Fruit fly (Drosophila melanogaster) whole organism, embryonic: ENCODE measurements around the gene Bdp1.
A peak's percentile ranks its signal among the peaks of the same experiment; 100 is the strongest.

Experiments
- Bdp1 ChIP-seq: fragments of 200-800 bp; sonication (Bioruptor generic); optimal IDR thresholded peaks from 3 replicates; lab custom pipeline; 2016; ENCODE audit warnings: missing biosample characterization, missing genetic modification characterization
- C15 ChIP-seq: fragments of 200-800 bp; sonication (Bioruptor generic); IDR thresholded peaks from 3 replicates; pipeline ENCODE4 v1.3.6; 2022; ENCODE audit warnings: missing biosample characterization, missing genetic modification characterization
- CG1024 ChIP-seq: fragments of 200-800 bp; sonication (Bioruptor generic); IDR thresholded peaks from 2 replicates; pipeline ENCODE4 v1.3.6; 2022; ENCODE audit warnings: missing biosample characterization, missing genetic modification characterization
- CG10366 ChIP-seq: fragments of 200-800 bp; sonication (Bioruptor generic); IDR thresholded peaks from 2 replicates; pipeline ENCODE4 v1.3.6; 2022; ENCODE audit warnings: missing biosample characterization, missing genetic modification characterization
- CG11398 ChIP-seq: fragments of 200-800 bp; sonication (Bioruptor generic); optimal IDR thresholded peaks from 2 replicates; lab custom pipeline; 2016; ENCODE audit warnings: missing biosample characterization, missing genetic modification characterization
- CG12236 ChIP-seq: fragments of 200-800 bp; sonication (Bioruptor generic); optimal IDR thresholded peaks from 2 replicates; lab custom pipeline; 2016; ENCODE audit warnings: missing biosample characterization, missing genetic modification characterization
- CG12391 ChIP-seq: fragments of 200-800 bp; sonication (Bioruptor generic); optimal IDR thresholded peaks from 3 replicates; lab custom pipeline; 2018; ENCODE audit warnings: missing biosample characterization, mild to moderate bottlenecking, missing genetic modification characterization, moderate library complexity
- CG14014 ChIP-seq: fragments of 200-800 bp; sonication (Bioruptor generic); IDR thresholded peaks from 2 replicates; pipeline ENCODE4 v1.3.6; 2022; ENCODE audit warnings: missing biosample characterization, missing genetic modification characterization
- CG14710 ChIP-seq: fragments of 200-800 bp; sonication (Bioruptor generic); optimal IDR thresholded peaks from 3 replicates; lab custom pipeline; 2019; ENCODE audit warnings: missing biosample characterization, mild to moderate bottlenecking, missing genetic modification characterization, moderate library complexity
- CG1529 ChIP-seq: fragments of 200-800 bp; sonication (Bioruptor generic); optimal IDR thresholded peaks from 3 replicates; lab custom pipeline; 2018; ENCODE audit warnings: missing biosample characterization, missing genetic modification characterization
- CG1602 ChIP-seq: fragments of 200-800 bp; sonication (Bioruptor generic); optimal IDR thresholded peaks from 3 replicates; lab custom pipeline; 2016; ENCODE audit warnings: missing biosample characterization, missing genetic modification characterization
- CG1603 ChIP-seq: fragments of 200-800 bp; sonication (Bioruptor generic); optimal IDR thresholded peaks from 2 replicates; lab custom pipeline; 2019; ENCODE audit warnings: missing biosample characterization, mild to moderate bottlenecking, missing genetic modification characterization, moderate library complexity
- CG1647 ChIP-seq: fragments of 200-800 bp; sonication (Bioruptor generic); optimal IDR thresholded peaks from 3 replicates; lab custom pipeline; 2016; ENCODE audit warnings: missing biosample characterization, missing genetic modification characterization
- CG30020 ChIP-seq: fragments of 200-800 bp; optimal IDR thresholded peaks from 2 replicates; lab custom pipeline; 2019; ENCODE audit warnings: missing biosample characterization, mild to moderate bottlenecking, missing genetic modification characterization, moderate library complexity
- CG3163 ChIP-seq: fragments of 200-800 bp; sonication (Bioruptor generic); optimal IDR thresholded peaks from 3 replicates; lab custom pipeline; 2016; ENCODE audit warnings: missing biosample characterization, missing genetic modification characterization
- CG32772 ChIP-seq: fragments of 200-800 bp; sonication (Bioruptor generic); IDR thresholded peaks from 2 replicates; pipeline ENCODE4 v1.3.6; 2022; ENCODE audit warnings: missing biosample characterization, missing genetic modification characterization
- CG4328 ChIP-seq: fragments of 200-800 bp; sonication (Bioruptor generic); optimal IDR thresholded peaks from 3 replicates; lab custom pipeline; 2017; ENCODE audit warnings: missing biosample characterization, missing genetic modification reagents, missing genetic modification characterization
- CG4424 ChIP-seq: fragments of 200-800 bp; sonication (Bioruptor generic); optimal IDR thresholded peaks from 3 replicates; lab custom pipeline; 2016; ENCODE audit warnings: missing biosample characterization, missing genetic modification characterization
- CG4820 ChIP-seq: fragments of 200-800 bp; sonication (Bioruptor generic); optimal IDR thresholded peaks from 3 replicates; lab custom pipeline; 2016; ENCODE audit warnings: missing biosample characterization, missing genetic modification characterization
- CG6854 ChIP-seq: fragments of 200-800 bp; sonication (Bioruptor generic); optimal IDR thresholded peaks from 3 replicates; lab custom pipeline; 2017; ENCODE audit warnings: missing biosample characterization, mild to moderate bottlenecking, missing genetic modification characterization
- CG7928 ChIP-seq: fragments of 200-800 bp; sonication (Bioruptor generic); optimal IDR thresholded peaks from 2 replicates; lab custom pipeline; 2017; ENCODE audit warnings: missing biosample characterization, mild to moderate bottlenecking, missing genetic modification characterization
- CG8290 ChIP-seq, 3 experiments: fragments of 200-800 bp; sonication (Bioruptor generic); optimal IDR thresholded peaks; 2 replicates each; lab custom pipeline; 2016 to 2019; ENCODE audit warnings: missing biosample characterization in 3 of 3, missing genetic modification characterization in 3 of 3, mild to moderate bottlenecking in 2 of 3, moderate library complexity in 1 of 3
- CG9876 ChIP-seq: fragments of 200-800 bp; sonication (Bioruptor generic); optimal IDR thresholded peaks from 2 replicates; lab custom pipeline; 2016; ENCODE audit warnings: missing biosample characterization, missing genetic modification characterization
- Drgx ChIP-seq: fragments of 200-800 bp; sonication (Bioruptor generic); IDR thresholded peaks from 2 replicates; pipeline ENCODE4 v1.3.6; 2022; ENCODE audit warnings: missing biosample characterization, missing genetic modification characterization
- E2f2 ChIP-seq: fragments of 200-800 bp; sonication (Bioruptor generic); IDR thresholded peaks from 2 replicates; pipeline ENCODE4 v1.3.6; 2022; ENCODE audit warnings: missing biosample characterization, missing genetic modification characterization
- GATAe ChIP-seq: fragments of 200-800 bp; sonication (Bioruptor generic); conservative IDR thresholded peaks from 2 replicates; pipeline ENCODE4 v1.3.6; 2022; ENCODE audit warnings: missing biosample characterization, missing genetic modification characterization
- HLH54F ChIP-seq: fragments of 200-800 bp; sonication (Bioruptor generic); optimal IDR thresholded peaks from 3 replicates; lab custom pipeline; 2016; ENCODE audit warnings: missing biosample characterization, missing genetic modification characterization
- Lhr ChIP-seq: fragments of 200-800 bp; sonication (Bioruptor generic); optimal IDR thresholded peaks from 3 replicates; lab custom pipeline; 2017; ENCODE audit warnings: mild to moderate bottlenecking, missing biosample characterization, missing genetic modification reagents, missing genetic modification characterization
- Lpt ChIP-seq: fragments of >200 bp; optimal IDR thresholded peaks from 2 replicates; lab custom pipeline; 2018; ENCODE audit warnings: missing biosample characterization, missing genetic modification characterization
- Mad ChIP-seq: fragments of 200-800 bp; sonication (Bioruptor generic); optimal IDR thresholded peaks from 2 replicates; lab custom pipeline; 2016; ENCODE audit warnings: missing biosample characterization, missing genetic modification characterization
- Nf-YB ChIP-seq: fragments of 200-800 bp; sonication (Bioruptor generic); optimal IDR thresholded peaks from 3 replicates; lab custom pipeline; 2019; ENCODE audit warnings: missing biosample characterization, mild to moderate bottlenecking, missing genetic modification characterization, moderate library complexity
- NfI ChIP-seq: fragments of 200-800 bp; sonication (Bioruptor generic); optimal IDR thresholded peaks from 3 replicates; lab custom pipeline; 2018; ENCODE audit warnings: missing biosample characterization, mild to moderate bottlenecking, missing genetic modification characterization, moderate library complexity
- Rx ChIP-seq: fragments of 200-800 bp; sonication (Bioruptor generic); IDR thresholded peaks from 2 replicates; pipeline ENCODE4 v1.3.6; 2022; ENCODE audit warnings: missing biosample characterization, missing genetic modification characterization
- Side ChIP-seq: fragments of 200-800 bp; sonication (Bioruptor generic); optimal IDR thresholded peaks from 2 replicates; lab custom pipeline; 2016; ENCODE audit warnings: missing biosample characterization, missing genetic modification characterization
- Stat92E ChIP-seq, 3 experiments: fragments of >200 bp in 2 of 3; fragments of 200-800 bp in 1 of 3; sonication (Bioruptor generic) in 1 of 3; optimal IDR thresholded peaks; 2 replicates each; lab custom pipeline; 2017 to 2019; ENCODE audit warnings: missing biosample characterization in 3 of 3, missing genetic modification characterization in 3 of 3, mild to moderate bottlenecking in 1 of 3, moderate library complexity in 1 of 3
- crp ChIP-seq, 2 experiments: fragments of 200-800 bp; sonication (Bioruptor generic); optimal IDR thresholded peaks; 2 replicates in 1 of 2; 3 replicates in 1 of 2; lab custom pipeline; 2017; ENCODE audit warnings: missing biosample characterization in 2 of 2, missing genetic modification characterization in 2 of 2, mild to moderate bottlenecking in 1 of 2, moderate library complexity in 1 of 2
- dysf ChIP-seq: fragments of 200-800 bp; sonication (Bioruptor generic); IDR thresholded peaks from 3 replicates; pipeline ENCODE4 v1.3.6; 2022; ENCODE audit warnings: missing biosample characterization, missing genetic modification characterization
- emc ChIP-seq: fragments of 200-800 bp; sonication (Bioruptor generic); optimal IDR thresholded peaks from 2 replicates; lab custom pipeline; 2016; ENCODE audit warnings: missing biosample characterization, missing genetic modification characterization
- gfzf ChIP-seq: fragments of 200-800 bp; sonication (Bioruptor generic); optimal IDR thresholded peaks from 2 replicates; lab custom pipeline; 2016; ENCODE audit warnings: missing biosample characterization, mild to moderate bottlenecking, missing genetic modification characterization, moderate library complexity
- kni ChIP-seq: fragments of 200-800 bp; sonication (Bioruptor generic); optimal IDR thresholded peaks from 3 replicates; lab custom pipeline; 2017; ENCODE audit warnings: mild to moderate bottlenecking, missing biosample characterization, missing genetic modification reagents, missing genetic modification characterization
- lmd ChIP-seq: fragments of 200-800 bp; sonication (Bioruptor generic); IDR thresholded peaks from 2 replicates; pipeline ENCODE4 v1.3.6; 2022; ENCODE audit warnings: missing biosample characterization, missing genetic modification characterization
- luna ChIP-seq: fragments of 200-800 bp; sonication (Bioruptor generic); optimal IDR thresholded peaks from 2 replicates; lab custom pipeline; 2016; ENCODE audit warnings: missing biosample characterization, missing genetic modification characterization
- org-1 ChIP-seq: fragments of 200-800 bp; sonication (Bioruptor generic); optimal IDR thresholded peaks from 2 replicates; lab custom pipeline; 2017; ENCODE audit warnings: missing biosample characterization, missing genetic modification characterization
- peb ChIP-seq: fragments of 200-800 bp; sonication (Bioruptor generic); IDR thresholded peaks from 2 replicates; pipeline ENCODE4 v1.3.6; 2022; ENCODE audit warnings: missing biosample characterization, missing genetic modification characterization
- phol ChIP-seq: fragments of 200-800 bp; sonication (Bioruptor generic); optimal IDR thresholded peaks from 3 replicates; lab custom pipeline; 2018; ENCODE audit warnings: missing biosample characterization, mild to moderate bottlenecking, missing genetic modification characterization, moderate library complexity
- seq ChIP-seq: fragments of 200-800 bp; sonication (Bioruptor generic); IDR thresholded peaks from 2 replicates; pipeline ENCODE4 v1.3.6; 2022; ENCODE audit warnings: missing biosample characterization, missing genetic modification characterization
- tio ChIP-seq: fragments of 200-800 bp; sonication (Bioruptor generic); optimal IDR thresholded peaks from 2 replicates; lab custom pipeline; 2017; ENCODE audit warnings: missing biosample characterization, missing genetic modification characterization, inconsistent platforms
- trem ChIP-seq: fragments of 200-800 bp; optimal IDR thresholded peaks from 3 replicates; lab custom pipeline; 2019; ENCODE audit warnings: missing biosample characterization, mild to moderate bottlenecking, missing genetic modification characterization, moderate library complexity
- unc-4 ChIP-seq: fragments of 200-800 bp; sonication (Bioruptor generic); IDR thresholded peaks from 2 replicates; pipeline ENCODE4 v1.3.6; 2022; ENCODE audit warnings: missing biosample characterization, missing genetic modification characterization; ENCODE audit not compliant: partially characterized antibody
- vnd ChIP-seq: fragments of 200-800 bp; sonication (Bioruptor generic); IDR thresholded peaks from 3 replicates; pipeline ENCODE4 v1.3.6; 2022; ENCODE audit warnings: missing biosample characterization, missing genetic modification characterization; ENCODE audit not compliant: partially characterized antibody

Bdp1 gene

DNA sequence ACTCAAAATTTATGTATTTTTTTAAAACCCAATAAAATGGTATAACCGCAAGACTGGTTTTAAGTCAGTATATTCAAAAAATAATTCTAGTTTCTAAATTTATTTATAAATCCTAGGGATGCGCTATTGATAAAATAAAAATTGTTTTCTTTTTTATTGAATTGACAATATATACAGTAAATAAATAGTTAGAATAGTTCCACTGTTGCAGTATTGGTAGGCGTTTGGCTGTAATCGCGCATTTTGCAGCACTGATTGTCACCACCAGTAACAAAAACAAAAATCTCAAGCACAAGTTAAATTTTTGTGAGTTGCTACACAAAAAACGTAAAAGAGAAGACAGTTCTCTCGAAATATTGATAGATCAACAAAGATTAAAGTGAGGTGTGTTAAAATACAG lies 4.8 kb downstream of the Bdp1 start, which contains the start of gene CG31855 (continued):
- TF ChIP-seq CG4328 (GFP tag; lab: Kevin White, UChicago) (peak; percentile 80), vnd (GFP tag; lab: Robert Waterston, UW) (0 out of 3 replicates have a peak, but pooled peaks have one; percentile 35), CG30020 (peak; percentile 44), unc-4 (GFP tag; lab: Robert Waterston, UW) (no peak), CG1529 (GFP tag; lab: Kevin White, UChicago) (peak; percentile 56), Rx (GFP tag; lab: Robert Waterston, UW) (0 out of 2 replicates have a peak, but pooled peaks have one; percentile 9), Nf-YB (peak; percentile 38), GATAe (peak; percentile 30; the same call in 1 of the 2 replicates), kni (no peak), Mad (peak; percentile 76), CG6854 (GFP tag; lab: Kevin White, UChicago) (peak; percentile 40), seq (GFP tag; lab: Robert Waterston, UW) (peak; percentile 50; the same call in 1 of the 2 replicates), CG11398 (no peak), CG14710 (tag; lab: Kevin White, UChicago) (peak; percentile 71), CG7928 (GFP tag; lab: Kevin White, UChicago) (peak; percentile 44), crp (GFP tag; optimal IDR thresholded peaks at IDR 0.05; lab: Kevin White, UChicago) (peak in 1 of 2 experiments; percentile 42), Lpt (GFP tag; lab: Kevin White, UChicago) (no peak), lmd (GFP tag; lab: Robert Waterston, UW) (peak; percentile 81), emc (GFP tag; lab: Kevin White, UChicago) (peak; percentile 3), org-1 (GFP tag; lab: Kevin White, UChicago) (peak; percentile 43), CG10366 (GFP tag; lab: Robert Waterston, UW) (peak; percentile 76), E2f2 (peak; percentile 49; the same call in 1 of the 2 replicates), CG1603 (tag; lab: Kevin White, UChicago) (peak; percentile 68), HLH54F (GFP tag; lab: Kevin White, UChicago) (peak; percentile 74), CG9876 (GFP tag; lab: Kevin White, UChicago) (peak; percentile 15), CG12236 (GFP tag; lab: Kevin White, UChicago) (no peak), CG8290 (GFP tag; optimal IDR thresholded peaks at IDR 0.05; lab: Kevin White, UChicago) (peak; percentile 72), CG8290 (tag; optimal IDR thresholded peaks at IDR 0.05; lab: Kevin White, UChicago) (no peak), CG1647 (peak; percentile 81), CG1602 (GFP tag; lab: Kevin White, UChicago) (peak; percentile 73), luna (GFP tag; lab: Kevin White, UChicago) (peak; percentile 16), CG12391 (tag; lab: Kevin White, UChicago) (peak; percentile 88), Drgx (GFP tag; lab: Robert Waterston, UW) (peak; percentile 51; the same call in 1 of the 2 replicates), tio (GFP tag; lab: Kevin White, UChicago) (no peak), CG3163 (GFP tag; lab: Kevin White, UChicago) (peak; percentile 19), trem (tag; lab: Kevin White, UChicago) (peak; percentile 74), Side (peak; percentile 64), phol (tag; lab: Kevin White, UChicago) (peak; percentile 70), Bdp1 (peak; percentile 88), CG4424 (peak; percentile 86), peb (peak; percentile 47; the same call in 1 of the 2 replicates), CG4820 (peak; percentile 59), Lhr (GFP tag; lab: Kevin White, UChicago) (peak; percentile 12), Stat92E (GFP tag; optimal IDR thresholded peaks at IDR 0.05; lab: Kevin White, UChicago) (no peak), CG32772 (peak; percentile 78), gfzf (GFP tag; lab: Kevin White, UChicago) (peak; percentile 22), C15 (GFP tag; lab: Robert Waterston, UW) (0 out of 3 replicates have a peak, but pooled peaks have one; percentile 53), CG14014 (GFP tag; lab: Robert Waterston, UW) (peak; percentile 86), dysf (GFP tag; lab: Robert Waterston, UW) (peak; percentile 83), CG1024 (GFP tag; lab: Robert Waterston, UW) (peak; percentile 69; the same call in 1 of the 2 replicates), NfI (GFP tag; lab: Kevin White, UChicago) (peak; percentile 91)
